Fruit fly (Drosophila melanogaster) whole organism: ENCODE data around the gene dimm.

Experiments
- CG8478 ChIP-seq: fragments of >200 bp; optimal IDR thresholded peaks from 2 replicates; lab custom pipeline; 2018; ENCODE audit warnings: inconsistent platforms
- Dll ChIP-seq: fragments of >200 bp; optimal IDR thresholded peaks from 2 replicates; lab custom pipeline; 2017
- EcR ChIP-seq, 2 experiments: fragments of >200 bp; optimal IDR thresholded peaks; 2 replicates each; lab custom pipeline; 2017; ENCODE audit warnings: missing biosample characterization in 2 of 2, missing genetic modification characterization in 2 of 2, missing genetic modification reagents in 2 of 2
- pan ChIP-seq: fragments of >200 bp; optimal IDR thresholded peaks from 2 replicates; lab custom pipeline; 2017
- psq ChIP-seq: fragments of >200 bp; optimal IDR thresholded peaks from 2 replicates; lab custom pipeline; 2017
- usp ChIP-seq: fragments of >200 bp; optimal IDR thresholded peaks from 2 replicates; lab custom pipeline; 2017; ENCODE audit warnings: missing biosample characterization, missing genetic modification characterization, mixed read lengths

The dimm gene

dm6 chr2L:21310427-21311199 is 20.9 kb upstream of the dimm start, which contains the start of gene crc:
Gene crc, plus strand, starts transcription at chr2L:21310866.
- TF ChIP-seq psq (lab: Kevin White, UChicago) (no peak), EcR (GFP tag; optimal IDR thresholded peaks at IDR 0.05; lab: Kevin White, UChicago) (no peak), CG8478 (lab: Kevin White, UChicago) (no peak), Dll (no peak), usp (GFP tag; lab: Kevin White, UChicago) (no peak), pan (no peak)

dm6 chr2L:21311200-21311689 is 20.3 kb upstream of the dimm start:
- TF ChIP-seq CG8478 (lab: Kevin White, UChicago) = no peak
- TF ChIP-seq EcR (GFP tag; optimal IDR thresholded peaks at IDR 0.05; lab: Kevin White, UChicago) = no peak
- TF ChIP-seq pan = no peak
- TF ChIP-seq psq (lab: Kevin White, UChicago) = no peak
- TF ChIP-seq Dll = no peak
- no peak for TF ChIP-seq usp (GFP tag; lab: Kevin White, UChicago)

dm6 chr2L:21312831-21313437 is 18.6 kb upstream of the dimm start:
- TF ChIP-seq CG8478 (lab: Kevin White, UChicago) (no peak), EcR (GFP tag; optimal IDR thresholded peaks at IDR 0.05; lab: Kevin White, UChicago) (no peak), psq (lab: Kevin White, UChicago) (no peak), Dll (no peak), pan (no peak), usp (GFP tag; lab: Kevin White, UChicago) (no peak)

dm6 chr2L:21313909-21314400 is 17.6 kb upstream of the dimm start, which contains the start of gene CG46314:
Gene CG46314, plus strand, starts transcription at chr2L:21314360.
- TF ChIP-seq CG8478 (lab: Kevin White, UChicago) = no peak
- no peak for TF ChIP-seq pan
- TF ChIP-seq Dll = no peak
- no peak for TF ChIP-seq EcR (GFP tag; optimal IDR thresholded peaks at IDR 0.05; lab: Kevin White, UChicago)
- TF ChIP-seq usp (GFP tag; lab: Kevin White, UChicago) = no peak
- no peak for TF ChIP-seq psq (lab: Kevin White, UChicago)

dm6 chr2L:21316716-21317115 is 14.8 kb upstream of the dimm start:
- no peak for TF ChIP-seq CG8478 (lab: Kevin White, UChicago)
- TF ChIP-seq pan = no peak
- TF ChIP-seq EcR (GFP tag; optimal IDR thresholded peaks at IDR 0.05; lab: Kevin White, UChicago) = no peak
- TF ChIP-seq usp (GFP tag; lab: Kevin White, UChicago) = no peak
- no peak for TF ChIP-seq Dll
- TF ChIP-seq psq (lab: Kevin White, UChicago) = no peak

- no peak for TF ChIP-seq CG8478 (lab: Kevin White, UChicago)
- no peak for TF ChIP-seq psq (lab: Kevin White, UChicago)
- no peak for TF ChIP-seq Dll
Measured at dm6 chr2L:21322161-21322560, 9.4 kb upstream of the dimm start.

dm6 chr2L:21324438-21324890 is 7.1 kb upstream of the dimm start:
- TF ChIP-seq usp (GFP tag; lab: Kevin White, UChicago) = no peak
- TF ChIP-seq psq (lab: Kevin White, UChicago) = no peak
- no peak for TF ChIP-seq EcR (GFP tag; optimal IDR thresholded peaks at IDR 0.05; lab: Kevin White, UChicago)

- TF ChIP-seq usp (GFP tag; lab: Kevin White, UChicago) (no peak), EcR (GFP tag; optimal IDR thresholded peaks at IDR 0.05; lab: Kevin White, UChicago) (no peak), pan (no peak), Dll (no peak), psq (lab: Kevin White, UChicago) (no peak), CG8478 (lab: Kevin White, UChicago) (no peak)
Measured at dm6 chr2L:21329353-21329752, 2.2 kb upstream of the dimm start.

dm6 chr2L:21330823-21331222 is 733 bp upstream of the dimm start:
- TF ChIP-seq CG8478 (lab: Kevin White, UChicago) (no peak), usp (GFP tag; lab: Kevin White, UChicago) (no peak), psq (lab: Kevin White, UChicago) (no peak), EcR (GFP tag; optimal IDR thresholded peaks at IDR 0.05; lab: Kevin White, UChicago) (no peak), pan (no peak), Dll (no peak)

dm6 chr2L:21341706-21342105 is 10.2 kb downstream of the dimm start:
- TF ChIP-seq CG8478 (lab: Kevin White, UChicago) (no peak), pan (no peak), usp (GFP tag; lab: Kevin White, UChicago) (no peak), EcR (GFP tag; optimal IDR thresholded peaks at IDR 0.05; lab: Kevin White, UChicago) (no peak), Dll (no peak), psq (lab: Kevin White, UChicago) (no peak)

dm6 chr2L:21344203-21344753 is 12.7 kb downstream of the dimm start, which contains the start of gene Tsp39D:
Gene Tsp39D, plus strand, starts transcription at chr2L:21344607.
- TF ChIP-seq CG8478 (lab: Kevin White, UChicago) = no peak
- no peak for TF ChIP-seq pan
- TF ChIP-seq EcR (GFP tag; optimal IDR thresholded peaks at IDR 0.05; lab: Kevin White, UChicago) = no peak
- no peak for TF ChIP-seq Dll
- no peak for TF ChIP-seq usp (GFP tag; lab: Kevin White, UChicago)
- no peak for TF ChIP-seq psq (lab: Kevin White, UChicago)
